Worm (Caenorhabditis elegans) whole organism, late embryonic: Measurements from ENCODE around the gene E02C12.6.

Experiments
- ama-1 ChIP-seq: fragments of 150-350 bp; optimal IDR thresholded peaks from 2 replicates; lab custom pipeline; 2014
- ceh-22 ChIP-seq: sonication (generic microtip); optimal IDR thresholded peaks from 2 replicates; lab custom pipeline; 2017; ENCODE audit warnings: missing biosample characterization, missing genetic modification characterization
- fkh-10 ChIP-seq: fragments of 150-350 bp; optimal IDR thresholded peaks from 2 replicates; lab custom pipeline; 2014; ENCODE audit warnings: missing biosample characterization, missing genetic modification reagents, missing genetic modification characterization
- nhr-232 ChIP-seq: sonication (generic microtip); optimal IDR thresholded peaks from 2 replicates; lab custom pipeline; 2016; ENCODE audit warnings: missing genetic modification characterization, missing compliant biosample characterization
- tbx-2 ChIP-seq: sonication (generic microtip); optimal IDR thresholded peaks from 2 replicates; lab custom pipeline; 2016; ENCODE audit warnings: missing genetic modification characterization, missing compliant biosample characterization

- TF ChIP-seq nhr-232 (tag; lab: Kevin White, UChicago): no peak
- TF ChIP-seq ama-1 (lab: Kevin White, UChicago): no peak
- TF ChIP-seq ceh-22 (tag; lab: Kevin White, UChicago): no peak
- no peak for TF ChIP-seq fkh-10 (GFP tag; lab: Kevin White, UChicago)
- TF ChIP-seq tbx-2 (tag; lab: Kevin White, UChicago): no peak
Measured at ce11 chrV:9352947-9353346, 17.9 kb downstream of the E02C12.6 start, which contains the start of gene srx-46.
